Worm (Caenorhabditis elegans) whole organism, L3 larva: ENCODE results near the gene rsp-4.

Experiments
- ama-1 ChIP-seq: fragments of 150-350 bp; optimal IDR thresholded peaks from 2 replicates; lab custom pipeline; 2018
- nhr-11 ChIP-seq: fragments of 150-350 bp; optimal IDR thresholded peaks from 2 replicates; lab custom pipeline; 2014; ENCODE audit warnings: missing biosample characterization, missing genetic modification characterization
- ztf-11 ChIP-seq: fragments of 150-350 bp; optimal IDR thresholded peaks from 2 replicates; lab custom pipeline; 2014; ENCODE audit warnings: missing biosample characterization, missing genetic modification characterization

ce11 chrII:5389831-5390323 is 1.2 kb upstream of the rsp-4 start, which contains the start of gene ndx-6:
- no peak for TF ChIP-seq nhr-11
- peak; percentile 73 for TF ChIP-seq ama-1 (lab: Kevin White, UChicago)
- TF ChIP-seq ztf-11 (tag; lab: Kevin White, UChicago), result no peak
